Fruit fly (Drosophila melanogaster) whole organism, pupa: ENCODE results near the gene Brr2.
A peak's percentile ranks its signal among the peaks of the same experiment; 100 is the strongest.

ENCODE experiments used
- CG10348 ChIP-seq: fragments of 200-800 bp; sonication (Bioruptor generic); IDR thresholded peaks from 2 replicates; pipeline ENCODE4 v1.3.6; 2022; ENCODE audit warnings: missing biosample characterization, missing genetic modification characterization
- CG12605 ChIP-seq: fragments of 200-800 bp; sonication (Bioruptor generic); IDR thresholded peaks from 2 replicates; pipeline ENCODE4 v1.3.6; 2022; ENCODE audit warnings: missing biosample characterization, missing genetic modification characterization
- CG13204 ChIP-seq: fragments of 200-800 bp; sonication (Bioruptor generic); optimal IDR thresholded peaks from 2 replicates; lab custom pipeline; 2018; ENCODE audit warnings: missing biosample characterization, mild to moderate bottlenecking, missing genetic modification characterization, moderate library complexity
- CG14655 ChIP-seq: fragments of 200-800 bp; sonication (Bioruptor generic); optimal IDR thresholded peaks from 3 replicates; lab custom pipeline; 2017; ENCODE audit warnings: mild to moderate bottlenecking, missing biosample characterization, missing genetic modification reagents, missing genetic modification characterization
- CG15710 ChIP-seq: fragments of 200-800 bp; sonication (Bioruptor generic); optimal IDR thresholded peaks from 2 replicates; lab custom pipeline; 2018; ENCODE audit warnings: missing biosample characterization, mild to moderate bottlenecking, missing genetic modification characterization, moderate library complexity
- CG17806 ChIP-seq: fragments of 200-800 bp; sonication (Bioruptor generic); optimal IDR thresholded peaks from 2 replicates; lab custom pipeline; 2018; ENCODE audit warnings: missing biosample characterization, mild to moderate bottlenecking, missing genetic modification characterization, moderate library complexity
- CG32121 ChIP-seq: fragments of 200-800 bp; sonication (Bioruptor generic); IDR thresholded peaks from 2 replicates; pipeline ENCODE4 v1.3.6; 2022; ENCODE audit warnings: missing biosample characterization, missing genetic modification characterization
- CG34367 ChIP-seq: fragments of 200-800 bp; sonication (Bioruptor generic); optimal IDR thresholded peaks from 2 replicates; lab custom pipeline; 2018; ENCODE audit warnings: missing biosample characterization, mild to moderate bottlenecking, missing genetic modification characterization
- CG4496 ChIP-seq: fragments of 200-800 bp; sonication (Bioruptor generic); IDR thresholded peaks from 3 replicates; pipeline ENCODE4 v1.3.6; 2022; ENCODE audit warnings: missing biosample characterization, missing genetic modification characterization
- CG8159 ChIP-seq: fragments of 200-800 bp; sonication (Bioruptor generic); optimal IDR thresholded peaks from 3 replicates; lab custom pipeline; 2018; ENCODE audit warnings: missing biosample characterization, mild to moderate bottlenecking, missing genetic modification characterization, moderate library complexity
- CG8301 ChIP-seq: fragments of 200-800 bp; sonication (Bioruptor generic); optimal IDR thresholded peaks from 2 replicates; lab custom pipeline; 2018; ENCODE audit warnings: missing biosample characterization, mild to moderate bottlenecking, missing genetic modification characterization
- CG9948 ChIP-seq: fragments of 200-800 bp; sonication (Bioruptor generic); optimal IDR thresholded peaks from 2 replicates; lab custom pipeline; 2018; ENCODE audit warnings: missing biosample characterization, mild to moderate bottlenecking, missing genetic modification characterization, moderate library complexity
- D1 ChIP-seq: fragments of 200-800 bp; sonication (Bioruptor generic); optimal IDR thresholded peaks from 2 replicates; lab custom pipeline; 2018; ENCODE audit warnings: missing biosample characterization, mild to moderate bottlenecking, missing genetic modification characterization, moderate library complexity
- EcR ChIP-seq: fragments of 200-800 bp; sonication (Bioruptor generic); optimal IDR thresholded peaks from 3 replicates; lab custom pipeline; 2019; ENCODE audit warnings: missing biosample characterization, missing genetic modification characterization, mild to moderate bottlenecking, moderate library complexity, missing genetic modification reagents
- Ets98B ChIP-seq: fragments of 200-800 bp; sonication (Bioruptor generic); IDR thresholded peaks from 2 replicates; pipeline ENCODE4 v1.3.6; 2022; ENCODE audit warnings: missing biosample characterization, missing genetic modification characterization
- Pif1A ChIP-seq: fragments of 200-800 bp; sonication (Bioruptor generic); optimal IDR thresholded peaks from 3 replicates; lab custom pipeline; 2016; ENCODE audit warnings: missing biosample characterization, missing genetic modification characterization
- Pif1B ChIP-seq: fragments of 200-800 bp; sonication (Bioruptor generic); optimal IDR thresholded peaks from 3 replicates; lab custom pipeline; 2016; ENCODE audit warnings: missing biosample characterization, missing genetic modification characterization
- Snoo ChIP-seq: fragments of 200-800 bp; sonication (Bioruptor generic); optimal IDR thresholded peaks from 3 replicates; lab custom pipeline; 2017; ENCODE audit warnings: missing biosample characterization, mild to moderate bottlenecking, missing genetic modification characterization, inconsistent platforms
- fd96Ca ChIP-seq: fragments of 200-800 bp; sonication (Bioruptor generic); IDR thresholded peaks from 3 replicates; pipeline ENCODE4 v1.3.6; 2022; ENCODE audit warnings: missing biosample characterization, missing genetic modification characterization
- gl ChIP-seq: fragments of 200-800 bp; sonication (Bioruptor generic); optimal IDR thresholded peaks from 2 replicates; lab custom pipeline; 2018; ENCODE audit warnings: missing biosample characterization, mild to moderate bottlenecking, missing genetic modification characterization
- rn ChIP-seq: fragments of 200-800 bp; sonication (Bioruptor generic); IDR thresholded peaks from 2 replicates; pipeline ENCODE4 v1.3.6; 2022; ENCODE audit warnings: missing biosample characterization, missing genetic modification characterization

Gene Brr2

dm6 chr3L:15952287-15952686 lies 15.4 kb downstream of the Brr2 start:
- TF ChIP-seq fd96Ca (GFP tag; lab: Robert Waterston, UW) (peak; percentile 13; the same call in 1 of the 3 replicates), CG13204 (GFP tag; lab: Kevin White, UChicago) (no peak), EcR (no peak), CG12605 (GFP tag; lab: Robert Waterston, UW) (no peak)
- TF ChIP-seq, all 21 proteins: peak for 1

dm6 chr3L:15940823-15941222 lies 26.8 kb downstream of the Brr2 start:
- TF ChIP-seq CG17806 (tag; lab: Kevin White, UChicago) = no peak
- TF ChIP-seq CG9948 (tag; lab: Kevin White, UChicago) = peak; percentile 76
- TF ChIP-seq EcR = no peak
- peak; percentile 91 for TF ChIP-seq fd96Ca (GFP tag; lab: Robert Waterston, UW)
- TF ChIP-seq Snoo (tag; lab: Kevin White, UChicago) = peak; percentile 95
- peak; percentile 88 for TF ChIP-seq rn
- peak; percentile 90 for TF ChIP-seq CG12605 (GFP tag; lab: Robert Waterston, UW)
- TF ChIP-seq gl (tag; lab: Kevin White, UChicago) = no peak
- peak; percentile 81 for TF ChIP-seq CG10348 (GFP tag; lab: Robert Waterston, UW)
- TF ChIP-seq CG34367 (tag; lab: Kevin White, UChicago) = peak; percentile 83
- TF ChIP-seq Ets98B = peak; percentile 96
- peak; percentile 92 for TF ChIP-seq CG8301 (tag; lab: Kevin White, UChicago)
- TF ChIP-seq CG13204 (GFP tag; lab: Kevin White, UChicago) = peak; percentile 68
- TF ChIP-seq CG32121 (GFP tag; lab: Robert Waterston, UW) = peak; percentile 95
- peak; percentile 78 for TF ChIP-seq Pif1A (GFP tag; lab: Kevin White, UChicago)
- TF ChIP-seq Pif1B (GFP tag; lab: Kevin White, UChicago) = peak; percentile 87
- peak; percentile 88 for TF ChIP-seq CG15710
- peak; percentile 86 for TF ChIP-seq CG8159 (tag; lab: Kevin White, UChicago)
- peak; percentile 90 for TF ChIP-seq CG14655
- no peak for TF ChIP-seq D1
- TF ChIP-seq CG4496 (GFP tag; lab: Robert Waterston, UW) = peak; percentile 97
- TF ChIP-seq, all 21 proteins: peak for 17

- TF ChIP-seq D1 (no peak), gl (tag; lab: Kevin White, UChicago) (peak; percentile 6), CG8301 (tag; lab: Kevin White, UChicago) (peak; percentile 57), Ets98B (peak; percentile 69), rn (peak; percentile 45; the same call in 1 of the 2 replicates), CG12605 (GFP tag; lab: Robert Waterston, UW) (peak; percentile 46; the same call in 1 of the 2 replicates), CG34367 (tag; lab: Kevin White, UChicago) (peak; percentile 16), Pif1A (GFP tag; lab: Kevin White, UChicago) (peak; percentile 65), Pif1B (GFP tag; lab: Kevin White, UChicago) (peak; percentile 10), CG17806 (tag; lab: Kevin White, UChicago) (peak; percentile 37), EcR (no peak), CG9948 (tag; lab: Kevin White, UChicago) (peak; percentile 29), CG10348 (GFP tag; lab: Robert Waterston, UW) (no peak), CG4496 (GFP tag; lab: Robert Waterston, UW) (peak; percentile 85), Snoo (tag; lab: Kevin White, UChicago) (peak; percentile 4), CG14655 (peak; percentile 72), CG32121 (GFP tag; lab: Robert Waterston, UW) (peak; percentile 68), CG13204 (GFP tag; lab: Kevin White, UChicago) (no peak), fd96Ca (GFP tag; lab: Robert Waterston, UW) (peak; percentile 77; the same call in 2 of the 3 replicates), CG8159 (tag; lab: Kevin White, UChicago) (peak; percentile 48), CG15710 (peak; percentile 55)
Measured at dm6 chr3L:15924811-15925437, 42.7 kb downstream of the Brr2 start, which contains the start of gene sff. sff (minus strand) TSS chr3L:15924861.

- no peak for TF ChIP-seq CG8159 (tag; lab: Kevin White, UChicago)
- TF ChIP-seq CG10348 (GFP tag; lab: Robert Waterston, UW) = no peak
- TF ChIP-seq CG9948 (tag; lab: Kevin White, UChicago) = no peak
- no peak for TF ChIP-seq Pif1B (GFP tag; lab: Kevin White, UChicago)
- TF ChIP-seq Ets98B = no peak
- no peak for TF ChIP-seq CG13204 (GFP tag; lab: Kevin White, UChicago)
Measured at dm6 chr3L:15924319-15924718, 43.4 kb downstream of the Brr2 start.

dm6 chr3L:15923352-15923751 lies 44.3 kb downstream of the Brr2 start:
- no peak for TF ChIP-seq CG8301 (tag; lab: Kevin White, UChicago)
- TF ChIP-seq CG8159 (tag; lab: Kevin White, UChicago) = peak; percentile 50
- TF ChIP-seq EcR = no peak
- TF ChIP-seq CG15710 = peak; percentile 33
- peak; percentile 14 for TF ChIP-seq CG17806 (tag; lab: Kevin White, UChicago)
- TF ChIP-seq Snoo (tag; lab: Kevin White, UChicago) = no peak
- TF ChIP-seq Pif1A (GFP tag; lab: Kevin White, UChicago) = peak; percentile 14

dm6 chr3L:15921043-15921621 lies 46.5 kb downstream of the Brr2 start:
- TF ChIP-seq CG9948 (tag; lab: Kevin White, UChicago) = peak; percentile 19
- no peak for TF ChIP-seq Ets98B
- no peak for TF ChIP-seq gl (tag; lab: Kevin White, UChicago)
- peak; percentile 62 for TF ChIP-seq CG8159 (tag; lab: Kevin White, UChicago)
- peak; percentile 49 for TF ChIP-seq CG14655
- 0 out of 2 replicates have a peak, but pooled peaks have one; percentile 16 for TF ChIP-seq rn
- TF ChIP-seq CG8301 (tag; lab: Kevin White, UChicago) = peak; percentile 24
- TF ChIP-seq CG34367 (tag; lab: Kevin White, UChicago) = peak; percentile 4
- peak; percentile 44 for TF ChIP-seq CG15710
- TF ChIP-seq CG13204 (GFP tag; lab: Kevin White, UChicago) = no peak
- TF ChIP-seq Pif1A (GFP tag; lab: Kevin White, UChicago) = peak; percentile 23
